Worm (Caenorhabditis elegans): ENCODE data around the gene met-2.
"Not testable (repeated sequence)": the region's sequence is repeated elsewhere in the genome, so short reads cannot be mapped to it uniquely, and the experiment has no call there.

met-2 gene

ce11 chrIII:8334432-8334831, 40.7 kb upstream of the met-2 start, which contains the start of gene ZC262.4:
Gene ZC262.4, minus strand, starts transcription at chrIII:8334532.
- TF ChIP-seq cnd-1 (tag; optimal IDR thresholded peaks at IDR 0.05), result no peak
- TF ChIP-seq bed-3 (GFP tag; optimal IDR thresholded peaks at IDR 0.05), result no peak
- no peak for TF ChIP-seq nhr-76 (tag; optimal IDR thresholded peaks at IDR 0.05)
- TF ChIP-seq drap-1 (GFP tag; optimal IDR thresholded peaks at IDR 0.05), result no peak
- no peak for TF ChIP-seq ham-2 (GFP tag; optimal IDR thresholded peaks at IDR 0.05)
- TF ChIP-seq mep-1 (tag; optimal IDR thresholded peaks at IDR 0.05), result no peak
- TF ChIP-seq elt-1 (tag; optimal IDR thresholded peaks at IDR 0.05; ENCODE audit: borderline replicate concordance, insufficient read depth), result no peak
- TF ChIP-seq sem-2 (GFP tag; optimal IDR thresholded peaks at IDR 0.05), result no peak
- TF ChIP-seq M03D4.4 (tag; optimal IDR thresholded peaks at IDR 0.05), result no peak
- no peak for TF ChIP-seq hlh-1 (tag; optimal IDR thresholded peaks at IDR 0.05)
- no peak for TF ChIP-seq nhr-237 (tag; optimal IDR thresholded peaks at IDR 0.05)
- TF ChIP-seq ztf-11 (tag; optimal IDR thresholded peaks at IDR 0.05), result no peak
- TF ChIP-seq lin-32 (GFP tag; optimal IDR thresholded peaks at IDR 0.05), result no peak
- TF ChIP-seq pha-4 (tag; optimal IDR thresholded peaks at IDR 0.05), result no peak
- no peak for TF ChIP-seq nhr-2 (tag; optimal IDR thresholded peaks at IDR 0.05)
- TF ChIP-seq lin-13 (tag; optimal IDR thresholded peaks at IDR 0.05), result no peak
- TF ChIP-seq ceh-39 (tag; optimal IDR thresholded peaks at IDR 0.05), result no peak
- TF ChIP-seq ceh-83 (GFP tag; optimal IDR thresholded peaks at IDR 0.05), result no peak
- no peak for TF ChIP-seq mls-2 (tag; optimal IDR thresholded peaks at IDR 0.05)

DNA sequence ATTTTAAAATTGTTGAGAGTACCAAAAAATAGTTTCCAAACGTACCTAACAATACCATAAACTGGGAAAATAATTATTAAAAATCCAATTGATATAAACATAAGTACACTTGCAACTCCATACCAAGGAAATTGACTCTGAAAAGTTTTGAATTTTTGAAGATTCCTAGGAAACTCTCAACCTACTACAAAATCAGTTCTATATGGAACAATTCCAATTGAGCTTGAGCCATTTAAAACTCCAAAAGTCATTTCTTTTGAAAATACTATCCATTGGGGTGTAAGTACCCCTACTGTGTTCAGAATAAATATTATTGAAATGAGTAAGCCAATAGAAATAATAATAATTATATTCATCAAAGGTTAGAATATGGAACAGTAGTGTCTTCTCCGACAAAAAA, 35.7 kb upstream of the met-2 start, which contains the start of gene clc-28:
Gene clc-28, minus strand, starts transcription at position 101 of the 400 bp plus-strand sequence.
- TF ChIP-seq elt-1 (tag; optimal IDR thresholded peaks at IDR 0.05; ENCODE audit: borderline replicate concordance, insufficient read depth); mls-2 (tag; optimal IDR thresholded peaks at IDR 0.05); nhr-2 (tag; optimal IDR thresholded peaks at IDR 0.05): not testable (repeated sequence)

ce11 chrIII:8344283-8344682, 30.8 kb upstream of the met-2 start, which contains the start of gene ZC262.7:
Gene ZC262.7, minus strand, starts transcription at chrIII:8344336.
- TF ChIP-seq lsy-2, sptf-1, nhr-12 (tag; optimal IDR thresholded peaks at IDR 0.05): not testable (repeated sequence)

DNA sequence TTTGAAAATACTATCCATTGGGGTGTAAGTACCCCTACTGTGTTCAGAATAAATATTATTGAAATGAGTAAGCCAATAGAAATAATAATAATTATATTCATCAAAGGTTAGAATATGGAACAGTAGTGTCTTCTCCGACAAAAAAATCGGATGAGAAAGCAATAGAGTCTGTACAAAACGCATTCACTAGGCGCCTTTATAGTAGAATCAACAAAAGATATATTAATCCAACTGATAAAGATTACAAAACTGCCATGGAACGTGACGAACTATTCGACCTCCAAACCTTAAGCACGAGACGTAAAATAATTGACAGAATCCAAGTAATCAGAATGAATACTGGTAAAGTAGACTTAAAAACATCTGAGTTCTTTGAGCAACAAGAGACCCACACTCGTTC, 27.3 kb upstream of the met-2 start, which contains the start of gene clc-29:
Gene clc-29, minus strand, starts transcription at position 101 of the 400 bp plus-strand sequence.
- not testable (repeated sequence) for TF ChIP-seq mab-5 (tag; optimal IDR thresholded peaks at IDR 0.05); ham-2 (GFP tag; optimal IDR thresholded peaks at IDR 0.05); flh-1 (GFP tag; optimal IDR thresholded peaks at IDR 0.05)

DNA sequence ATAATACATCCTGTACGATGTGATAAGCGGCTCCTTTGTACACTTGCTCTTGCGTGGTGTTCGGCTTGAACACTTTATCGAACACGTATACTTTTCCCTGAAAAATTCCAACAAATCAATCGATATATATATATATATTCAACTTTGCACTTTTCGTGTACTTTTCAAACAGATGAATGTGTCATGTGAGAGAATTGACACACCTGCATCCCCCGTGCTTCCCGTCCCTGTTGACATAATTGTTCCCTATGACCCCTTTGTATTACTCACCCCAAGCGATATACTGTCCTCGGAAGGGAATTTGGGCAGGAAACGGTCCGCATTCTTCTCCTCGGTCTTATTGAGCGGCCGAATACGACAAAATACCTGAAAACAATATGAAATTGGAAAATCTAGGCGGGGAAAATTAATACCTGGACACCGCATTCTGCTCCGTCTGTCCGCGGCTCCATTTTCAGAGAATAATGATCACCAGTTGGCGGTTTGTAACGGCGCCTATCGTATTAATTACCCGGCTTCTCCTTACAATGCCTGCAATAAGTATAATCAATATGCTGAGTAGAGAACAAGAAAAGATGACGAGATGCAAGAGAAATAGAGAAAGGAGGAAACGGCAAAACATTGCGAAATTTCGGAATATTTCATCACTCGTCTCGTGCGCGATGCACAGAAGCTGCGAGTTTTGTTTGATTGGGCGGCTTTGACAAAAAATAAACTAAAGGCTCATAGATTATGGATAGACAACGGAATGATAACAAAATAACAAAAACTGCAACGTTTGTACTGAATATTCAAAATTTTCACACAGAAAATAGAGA, 20.2 kb upstream of the met-2 start, which contains the start of gene unc-116:
Gene unc-116, minus strand, starts transcription at position 531 of the 818 bp plus-strand sequence.
- TF ChIP-seq elt-3 (tag; optimal IDR thresholded peaks at IDR 0.05) (peak; percentile 13), sem-2 (GFP tag; optimal IDR thresholded peaks at IDR 0.05) (no peak), unc-120 (tag; optimal IDR thresholded peaks at IDR 0.05; ENCODE audit: poor library complexity, severe bottlenecking) (no peak), lsy-2 (tag; optimal IDR thresholded peaks at IDR 0.05) (no peak), elt-1 (tag; optimal IDR thresholded peaks at IDR 0.05; ENCODE audit: borderline replicate concordance, insufficient read depth) (no peak), M03D4.4 (tag; optimal IDR thresholded peaks at IDR 0.05) (no peak), zip-8 (tag; optimal IDR thresholded peaks at IDR 0.05) (no peak), ham-2 (GFP tag; optimal IDR thresholded peaks at IDR 0.05) (peak; percentile 11), pha-4 (tag; optimal IDR thresholded peaks at IDR 0.05) (peak; percentile 78), tbx-8 (GFP tag; optimal IDR thresholded peaks at IDR 0.05) (no peak), cnd-1 (tag; optimal IDR thresholded peaks at IDR 0.05) (no peak), ceh-83 (GFP tag; optimal IDR thresholded peaks at IDR 0.05) (no peak), mab-5 (tag; optimal IDR thresholded peaks at IDR 0.05) (no peak), ceh-39 (tag; optimal IDR thresholded peaks at IDR 0.05) (no peak), mep-1 (tag; optimal IDR thresholded peaks at IDR 0.05) (no peak), sptf-1 (tag; optimal IDR thresholded peaks at IDR 0.05) (no peak), mls-2 (tag; optimal IDR thresholded peaks at IDR 0.05) (no peak), ceh-43 (GFP tag; optimal IDR thresholded peaks at IDR 0.05) (no peak), unc-39 (tag; optimal IDR thresholded peaks at IDR 0.05) (no peak), nhr-237 (tag; optimal IDR thresholded peaks at IDR 0.05) (peak; percentile 69), snpc-4 (tag; optimal IDR thresholded peaks at IDR 0.05) (no peak), flh-1 (GFP tag; optimal IDR thresholded peaks at IDR 0.05) (no peak), nhr-28 (tag; optimal IDR thresholded peaks at IDR 0.05) (no peak), ces-1 (GFP tag; optimal IDR thresholded peaks at IDR 0.05) (peak; percentile 50), nhr-12 (tag; optimal IDR thresholded peaks at IDR 0.05) (no peak)

Data from whole organism, mixed stage, embryonic.